Worm (Caenorhabditis elegans) whole organism, L4/young adult: ENCODE results near the gene sre-42.

Source experiments
- W03F9.2 ChIP-seq: fragments of 150-350 bp; optimal IDR thresholded peaks from 2 replicates; lab custom pipeline; 2014; ENCODE audit warnings: missing biosample characterization, missing genetic modification characterization
- dao-5 ChIP-seq: sonication (generic microtip); optimal IDR thresholded peaks from 2 replicates; lab custom pipeline; 2016; ENCODE audit warnings: missing genotype, missing genetic modification characterization, moderate library complexity, missing compliant biosample characterization
- him-1 ChIP-seq: sonication (generic microtip); optimal IDR thresholded peaks from 2 replicates; lab custom pipeline; 2016; ENCODE audit warnings: missing genotype, missing genetic modification reagents, missing genetic modification characterization, missing compliant biosample characterization

sre-42 gene

ce11 chrII:12339152-12339551 lies 47.5 kb downstream of the sre-42 start:
- TF ChIP-seq W03F9.2 (tag; lab: Kevin White, UChicago) (peak; percentile 44), him-1 (tag; lab: Kevin White, UChicago) (no peak)

ce11 chrII:12335430-12335829 lies 51.3 kb downstream of the sre-42 start, which contains the start of gene sre-52:
TSS of gene sre-52 (plus strand) at chrII:12335730.
- no peak for TF ChIP-seq dao-5 (tag; lab: Kevin White, UChicago)
- TF ChIP-seq him-1 (tag; lab: Kevin White, UChicago): no peak
- no peak for TF ChIP-seq W03F9.2 (tag; lab: Kevin White, UChicago)
